Fruit fly (Drosophila melanogaster): ENCODE results near the gene MFS3.
A peak's percentile ranks its signal among the peaks of the same experiment; 100 is the strongest.

The MFS3 gene

dm6 chr2L:1157679-1158518 is 14.9 kb downstream of the MFS3 start, which contains the start of gene capt (continued):
- peak; percentile 14 for TF ChIP-seq dmrt11E (tag; optimal IDR thresholded peaks at IDR 0.05)
- TF ChIP-seq kni (GFP tag; optimal IDR thresholded peaks at IDR 0.05), result no peak
- no peak for TF ChIP-seq otp (GFP tag; IDR thresholded peaks at IDR 0.05)
- TF ChIP-seq CG7372 (GFP tag; IDR thresholded peaks at IDR 0.05), result peak; percentile 39; the same call in 1 of the 2 replicates
- TF ChIP-seq org-1 (GFP tag; optimal IDR thresholded peaks at IDR 0.05), result no peak
- TF ChIP-seq dysf (GFP tag; IDR thresholded peaks at IDR 0.05), result peak; percentile 61; the same call in 1 of the 3 replicates
- no peak for TF ChIP-seq CG8089 (GFP tag; optimal IDR thresholded peaks at IDR 0.05)
- peak; percentile 10 for TF ChIP-seq CG17385 (GFP tag; optimal IDR thresholded peaks at IDR 0.05)
- no peak for TF ChIP-seq tna (GFP tag; IDR thresholded peaks at IDR 0.05; ENCODE audit: partially characterized antibody)
- no peak for TF ChIP-seq Antp (GFP tag; optimal IDR thresholded peaks at IDR 0.05)
- TF ChIP-seq NfI (GFP tag; optimal IDR thresholded peaks at IDR 0.05), result no peak
- TF ChIP-seq Lim3 (GFP tag; IDR thresholded peaks at IDR 0.05), result no peak
- TF ChIP-seq sob (GFP tag; IDR thresholded peaks at IDR 0.05), result peak; percentile 8; the same call in 1 of the 2 replicates
- TF ChIP-seq Doc2 (GFP tag; IDR thresholded peaks at IDR 0.05), result no peak
- peak; percentile 54 for TF ChIP-seq Sin3A (optimal IDR thresholded peaks at IDR 0.05)
- no peak for TF ChIP-seq hbn (GFP tag; IDR thresholded peaks at IDR 0.05; ENCODE audit: partially characterized antibody)
- TF ChIP-seq CG9609 (GFP tag; optimal IDR thresholded peaks at IDR 0.05), result peak; percentile 19
- TF ChIP-seq CG10959 (GFP tag; IDR thresholded peaks at IDR 0.05), result peak; percentile 89
- no peak for TF ChIP-seq ro (GFP tag; IDR thresholded peaks at IDR 0.05)
- TF ChIP-seq MESR4 (GFP tag; optimal IDR thresholded peaks at IDR 0.05), result peak; percentile 51
- TF ChIP-seq CG6791 (GFP tag; IDR thresholded peaks at IDR 0.05; ENCODE audit: partially characterized antibody), result no peak
- TF ChIP-seq fd102C (GFP tag; optimal IDR thresholded peaks at IDR 0.05), result no peak
- no peak for TF ChIP-seq CG4282 (GFP tag; optimal IDR thresholded peaks at IDR 0.05)
- no peak for TF ChIP-seq danr (GFP tag; IDR thresholded peaks at IDR 0.05)
- peak; percentile 41 for TF ChIP-seq ssp (GFP tag; IDR thresholded peaks at IDR 0.05)
- peak; percentile 2 for TF ChIP-seq unpg (GFP tag; optimal IDR thresholded peaks at IDR 0.05)
- TF ChIP-seq ATbp (GFP tag; optimal IDR thresholded peaks at IDR 0.05), result no peak
- TF ChIP-seq ftz-f1 (GFP tag; optimal IDR thresholded peaks at IDR 0.05), result no peak
- TF ChIP-seq Atf6 (GFP tag; IDR thresholded peaks at IDR 0.05), result no peak
- no peak for TF ChIP-seq Atf-2 (GFP tag; optimal IDR thresholded peaks at IDR 0.05)
- no peak for TF ChIP-seq CG7839 (tag; optimal IDR thresholded peaks at IDR 0.05)
- no peak for TF ChIP-seq Sox100B (GFP tag; optimal IDR thresholded peaks at IDR 0.05)
- no peak for TF ChIP-seq peb (GFP tag; IDR thresholded peaks at IDR 0.05)
- no peak for TF ChIP-seq Sox102F (GFP tag; optimal IDR thresholded peaks at IDR 0.05)
- TF ChIP-seq YL-1 (GFP tag; optimal IDR thresholded peaks at IDR 0.05), result no peak
- no peak for TF ChIP-seq CG6175 (GFP tag; IDR thresholded peaks at IDR 0.05)
- TF ChIP-seq unc-4 (GFP tag; IDR thresholded peaks at IDR 0.05; ENCODE audit: partially characterized antibody), result no peak
- TF ChIP-seq CG10267 (tag; optimal IDR thresholded peaks at IDR 0.05), result peak; percentile 21
- no peak for TF ChIP-seq Vsx1 (GFP tag; optimal IDR thresholded peaks at IDR 0.05)
- TF ChIP-seq CG16779 (GFP tag; IDR thresholded peaks at IDR 0.05), result no peak
- no peak for TF ChIP-seq CG15011 (GFP tag; optimal IDR thresholded peaks at IDR 0.05)
- 0 out of 4 replicates have a peak, but pooled peaks have one; percentile 16 for TF ChIP-seq Gug (GFP tag; IDR thresholded peaks at IDR 0.05)
- no peak for TF ChIP-seq CG7987 (GFP tag; optimal IDR thresholded peaks at IDR 0.05)
- no peak for TF ChIP-seq Kr (GFP tag; optimal IDR thresholded peaks at IDR 0.05)
- TF ChIP-seq grn (GFP tag; optimal IDR thresholded peaks at IDR 0.05), result peak; percentile 11
- TF ChIP-seq CG13894 (tag; optimal IDR thresholded peaks at IDR 0.05), result no peak
- TF ChIP-seq CG3838 (GFP tag; optimal IDR thresholded peaks at IDR 0.05), result no peak
- TF ChIP-seq run (tag; optimal IDR thresholded peaks at IDR 0.05), result no peak
- TF ChIP-seq Mrtf (GFP tag; IDR thresholded peaks at IDR 0.05), result no peak
- TF ChIP-seq gcm2 (GFP tag; optimal IDR thresholded peaks at IDR 0.05), result no peak
